Worm (Caenorhabditis elegans) whole organism, late embryonic: ENCODE data around the gene ZK896.5.

Experiments used
- C38D4.7 ChIP-seq: fragments of 200-800 bp; sonication (Bioruptor generic); optimal IDR thresholded peaks from 2 replicates; lab custom pipeline; 2018; ENCODE audit warnings: mild to moderate bottlenecking, missing genetic modification characterization, moderate library complexity, missing compliant biosample characterization
- F13H6.1 ChIP-seq: sonication (generic microtip); optimal IDR thresholded peaks from 2 replicates; lab custom pipeline; 2016; ENCODE audit warnings: missing genetic modification characterization, missing compliant biosample characterization
- ama-1 ChIP-seq: fragments of 150-350 bp; optimal IDR thresholded peaks from 2 replicates; lab custom pipeline; 2014
- ceh-18 ChIP-seq: sonication (generic microtip); optimal IDR thresholded peaks from 2 replicates; lab custom pipeline; 2016; ENCODE audit warnings: missing genetic modification characterization, missing compliant biosample characterization
- ceh-19 ChIP-seq: fragments of 200-800 bp; sonication (Bioruptor generic); optimal IDR thresholded peaks from 2 replicates; lab custom pipeline; 2018; ENCODE audit warnings: mild to moderate bottlenecking, missing genetic modification characterization, missing compliant biosample characterization
- ceh-31 ChIP-seq: sonication (generic microtip); optimal IDR thresholded peaks from 2 replicates; lab custom pipeline; 2016; ENCODE audit warnings: missing genetic modification characterization, missing compliant biosample characterization
- dmd-4 ChIP-seq: sonication (generic microtip); optimal IDR thresholded peaks from 2 replicates; lab custom pipeline; 2016; ENCODE audit warnings: borderline replicate concordance, missing genetic modification characterization, missing compliant biosample characterization
- elt-2 ChIP-seq: sonication (generic microtip); optimal IDR thresholded peaks from 2 replicates; lab custom pipeline; 2016; ENCODE audit warnings: missing genetic modification reagents, missing genetic modification characterization, missing compliant biosample characterization
- elt-4 ChIP-seq: sonication (generic microtip); optimal IDR thresholded peaks from 2 replicates; lab custom pipeline; 2016; ENCODE audit warnings: missing genetic modification characterization, missing compliant biosample characterization
- fkh-10 ChIP-seq: fragments of 150-350 bp; optimal IDR thresholded peaks from 2 replicates; lab custom pipeline; 2014; ENCODE audit warnings: missing biosample characterization, missing genetic modification reagents, missing genetic modification characterization
- hlh-15 ChIP-seq: sonication (generic microtip); optimal IDR thresholded peaks from 2 replicates; lab custom pipeline; 2016; ENCODE audit warnings: missing genetic modification characterization, missing compliant biosample characterization
- hlh-30 ChIP-seq: sonication (generic microtip); optimal IDR thresholded peaks from 2 replicates; lab custom pipeline; 2017; ENCODE audit warnings: antibody characterized with exemption, missing genetic modification characterization, missing compliant biosample characterization; ENCODE audit not compliant: insufficient read depth
- pqm-1 ChIP-seq: sonication (generic microtip); optimal IDR thresholded peaks from 2 replicates; lab custom pipeline; 2016; ENCODE audit warnings: missing genetic modification characterization, missing compliant biosample characterization
- rnt-1 ChIP-seq: sonication (generic microtip); optimal IDR thresholded peaks from 2 replicates; lab custom pipeline; 2016; ENCODE audit warnings: missing genetic modification characterization, missing compliant biosample characterization

DNA sequence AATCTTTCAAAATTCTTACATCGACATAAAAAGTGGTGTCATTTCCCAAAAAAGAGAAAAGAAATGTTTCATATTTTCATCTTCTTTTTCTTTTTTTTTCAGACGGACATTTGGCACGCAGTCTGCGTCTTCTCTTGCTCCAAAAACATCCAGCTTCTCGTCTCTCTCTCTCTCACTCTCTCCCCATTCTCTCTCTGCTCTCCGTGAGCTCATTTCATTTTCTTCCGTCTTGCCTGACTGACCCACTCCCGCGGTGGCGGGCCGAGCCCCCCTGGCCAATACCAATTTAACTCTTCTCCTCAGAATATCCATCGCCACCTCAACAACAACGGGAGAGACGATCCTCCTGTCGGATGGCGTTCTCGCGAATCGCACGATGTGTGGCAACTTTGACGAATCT is 33.8 kb downstream of the ZK896.5 start, which contains the start of gene txt-19:
- TF ChIP-seq elt-2 (tag; lab: Kevin White, UChicago) = no peak
- TF ChIP-seq fkh-10 (GFP tag; lab: Kevin White, UChicago) = no peak
- TF ChIP-seq pqm-1 = no peak
- TF ChIP-seq hlh-30 (tag; lab: Kevin White, UChicago) = no peak
- no peak for TF ChIP-seq ama-1
- no peak for TF ChIP-seq C38D4.7 (GFP tag; lab: Kevin White, UChicago)
- no peak for TF ChIP-seq F13H6.1 (tag; lab: Kevin White, UChicago)
- peak; percentile 42 for TF ChIP-seq ceh-31 (tag; lab: Kevin White, UChicago)
- TF ChIP-seq dmd-4 = no peak
- TF ChIP-seq ceh-19 (GFP tag; lab: Kevin White, UChicago) = no peak
- TF ChIP-seq ceh-18 (tag; lab: Kevin White, UChicago) = peak; percentile 35
- TF ChIP-seq elt-4 (tag; lab: Kevin White, UChicago) = no peak
- TF ChIP-seq rnt-1 (tag; lab: Kevin White, UChicago) = no peak
- no peak for TF ChIP-seq hlh-15
